Fruit fly (Drosophila melanogaster): ENCODE results near the gene CG7523.

DNA sequence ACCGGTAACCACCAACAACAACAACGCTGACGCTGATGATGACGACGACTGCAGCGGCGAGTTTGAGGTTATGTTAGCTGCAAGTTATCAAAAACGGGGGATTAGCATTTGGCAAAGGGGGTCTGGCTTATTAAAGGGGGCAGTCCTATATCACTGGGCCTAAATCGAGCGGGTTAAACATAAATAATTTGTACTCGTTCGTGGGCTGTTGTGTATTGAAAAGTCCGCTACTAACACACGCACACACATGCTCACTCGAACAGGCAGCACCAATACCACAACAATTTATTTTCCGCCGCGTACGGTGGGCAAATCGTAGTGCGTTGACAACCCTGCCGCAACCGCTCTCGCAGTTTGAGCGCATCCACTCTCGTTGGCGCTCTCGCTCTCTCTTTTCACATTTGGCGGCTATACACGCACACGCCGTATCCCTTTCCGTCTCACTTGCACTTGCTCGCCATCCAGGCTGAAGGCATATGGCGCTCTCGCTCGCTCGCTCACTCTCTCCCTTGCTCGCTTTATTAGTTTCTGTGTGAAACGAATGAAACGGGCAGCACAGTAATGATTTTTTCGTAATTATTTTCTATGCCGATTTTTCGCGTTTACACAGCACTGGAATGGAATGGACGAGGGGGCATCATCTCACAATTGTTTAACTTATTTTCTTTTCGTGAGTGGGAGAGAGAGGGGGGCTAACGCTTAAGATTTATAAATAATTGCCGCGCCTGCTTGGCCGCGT is 46.3 kb upstream of the CG7523 start:
- no peak for TF ChIP-seq CG8765 (GFP tag; IDR thresholded peaks at IDR 0.05)
- no peak for TF ChIP-seq hbn (GFP tag; IDR thresholded peaks at IDR 0.05; ENCODE audit: partially characterized antibody)
- TF ChIP-seq ro (GFP tag; IDR thresholded peaks at IDR 0.05) = no peak
- no peak for TF ChIP-seq sima (GFP tag; optimal IDR thresholded peaks at IDR 0.05)
- TF ChIP-seq Sin3A (optimal IDR thresholded peaks at IDR 0.05) = no peak
- TF ChIP-seq Antp (GFP tag; optimal IDR thresholded peaks at IDR 0.05) = peak; percentile 37
- no peak for TF ChIP-seq Hr39 (optimal IDR thresholded peaks at IDR 0.05)
- TF ChIP-seq Hsf (GFP tag; optimal IDR thresholded peaks at IDR 0.05) = no peak
